Worm (Caenorhabditis elegans): ENCODE data around the gene C18D11.6.

Gene C18D11.6

ce11 chrIII:11794389-11794788 is 16.0 kb upstream of the C18D11.6 start:
- TF ChIP-seq lin-39 (tag; optimal IDR thresholded peaks at IDR 0.05) (peak; percentile 14), ceh-82 (tag; optimal IDR thresholded peaks at IDR 0.05) (no peak)

ce11 chrIII:11795448-11795847 is 14.9 kb upstream of the C18D11.6 start, which contains the start of gene twk-39:
TSS of gene twk-39 (plus strand) at chrIII:11795748.
- TF ChIP-seq snpc-4 (tag; optimal IDR thresholded peaks at IDR 0.05) (no peak), nhr-12 (tag; optimal IDR thresholded peaks at IDR 0.05) (no peak), ceh-9 (tag; optimal IDR thresholded peaks at IDR 0.05) (no peak)

ce11 chrIII:11806695-11807094 is 3.7 kb upstream of the C18D11.6 start, which contains the start of gene C18D11.7:
TSS of gene C18D11.7 (minus strand) at chrIII:11806795.
- TF ChIP-seq nhr-67 (tag; optimal IDR thresholded peaks at IDR 0.05): no peak
- no peak for TF ChIP-seq lsy-12 (tag; optimal IDR thresholded peaks at IDR 0.05)
- no peak for TF ChIP-seq mml-1 (tag; optimal IDR thresholded peaks at IDR 0.05)
- no peak for TF ChIP-seq aly-2 (tag; optimal IDR thresholded peaks at IDR 0.05)
- TF ChIP-seq R02D3.7 (tag; optimal IDR thresholded peaks at IDR 0.05): no peak
- TF ChIP-seq pqm-1 (tag; optimal IDR thresholded peaks at IDR 0.05): no peak
- no peak for TF ChIP-seq fos-1 (tag; optimal IDR thresholded peaks at IDR 0.05)
- TF ChIP-seq daf-12 (tag; optimal IDR thresholded peaks at IDR 0.05): no peak
- no peak for TF ChIP-seq pha-4 (tag; optimal IDR thresholded peaks at IDR 0.05)

ce11 chrIII:11807418-11807817 is 2.9 kb upstream of the C18D11.6 start, which contains the start of gene C18D11.10:
TSS of gene C18D11.10 (plus strand) at chrIII:11807718.
- TF ChIP-seq elt-2 (tag; optimal IDR thresholded peaks at IDR 0.05) (no peak), snpc-4 (tag; optimal IDR thresholded peaks at IDR 0.05) (no peak), nhr-28 (tag; optimal IDR thresholded peaks at IDR 0.05) (no peak), ceh-16 (tag; optimal IDR thresholded peaks at IDR 0.05) (no peak), mdl-1 (tag; optimal IDR thresholded peaks at IDR 0.05) (no peak), lin-39 (tag; optimal IDR thresholded peaks at IDR 0.05) (no peak), unc-62 (GFP tag; optimal IDR thresholded peaks at IDR 0.05) (no peak), eor-1 (tag; optimal IDR thresholded peaks at IDR 0.05) (no peak), nhr-11 (tag; optimal IDR thresholded peaks at IDR 0.05) (no peak), aly-2 (tag; optimal IDR thresholded peaks at IDR 0.05) (no peak), ceh-28 (tag; optimal IDR thresholded peaks at IDR 0.05) (no peak), nhr-76 (tag; optimal IDR thresholded peaks at IDR 0.05) (no peak), ceh-82 (tag; optimal IDR thresholded peaks at IDR 0.05) (no peak), R02D3.7 (tag; optimal IDR thresholded peaks at IDR 0.05) (no peak), skn-1 (tag; optimal IDR thresholded peaks at IDR 0.05) (no peak), nhr-25 (tag; optimal IDR thresholded peaks at IDR 0.05) (no peak), mml-1 (tag; optimal IDR thresholded peaks at IDR 0.05) (no peak), tbx-2 (tag; optimal IDR thresholded peaks at IDR 0.05) (no peak), fos-1 (tag; optimal IDR thresholded peaks at IDR 0.05) (no peak)

ce11 chrIII:11808818-11809217 is 1.5 kb upstream of the C18D11.6 start, which contains the start of gene C18D11.9:
TSS of gene C18D11.9 (plus strand) at chrIII:11809118.
- TF ChIP-seq nhr-12 (tag; optimal IDR thresholded peaks at IDR 0.05): no peak
- TF ChIP-seq elt-1 (tag; optimal IDR thresholded peaks at IDR 0.05): no peak
- no peak for TF ChIP-seq lin-39 (tag; optimal IDR thresholded peaks at IDR 0.05)
- no peak for TF ChIP-seq nhr-23 (tag; optimal IDR thresholded peaks at IDR 0.05)
- TF ChIP-seq lin-15B (tag; optimal IDR thresholded peaks at IDR 0.05): no peak
- no peak for TF ChIP-seq pha-4 (tag; optimal IDR thresholded peaks at IDR 0.05)
- no peak for TF ChIP-seq ama-1 (optimal IDR thresholded peaks at IDR 0.05)
- TF ChIP-seq nhr-67 (tag; optimal IDR thresholded peaks at IDR 0.05): no peak
- no peak for TF ChIP-seq lsy-12 (tag; optimal IDR thresholded peaks at IDR 0.05)
- TF ChIP-seq eor-1 (tag; optimal IDR thresholded peaks at IDR 0.05): no peak
- TF ChIP-seq nhr-76 (tag; optimal IDR thresholded peaks at IDR 0.05): no peak
- no peak for TF ChIP-seq fkh-2 (tag; optimal IDR thresholded peaks at IDR 0.05)
- no peak for TF ChIP-seq fkh-10 (GFP tag; optimal IDR thresholded peaks at IDR 0.05)
- TF ChIP-seq snpc-4 (tag; optimal IDR thresholded peaks at IDR 0.05): no peak

- TF ChIP-seq nhr-43 (tag; optimal IDR thresholded peaks at IDR 0.05; ENCODE audit: poor library complexity, severe bottlenecking) (peak; percentile 65), egl-27 (tag; optimal IDR thresholded peaks at IDR 0.05) (no peak), nhr-25 (tag; optimal IDR thresholded peaks at IDR 0.05) (peak; percentile 65), hmg-11 (tag; optimal IDR thresholded peaks at IDR 0.05) (peak; percentile 1), nhr-23 (tag; optimal IDR thresholded peaks at IDR 0.05) (peak; percentile 52), nfya-1 (tag; optimal IDR thresholded peaks at IDR 0.05; ENCODE audit: insufficient read depth) (peak; percentile 0)
Observed at ce11 chrIII:11811839-11812238, 1.5 kb downstream of the C18D11.6 start.

Data from whole organism, L3 larva.